Worm (Caenorhabditis elegans): ENCODE measurements around the gene K11H3.3.

K11H3.3 gene

ce11 chrIII:9851547-9851946 lies at the start of gene K11H3.3:
Gene K11H3.3, plus strand, starts transcription at chrIII:9851854.
- TF ChIP-seq nhr-28 (tag; optimal IDR thresholded peaks at IDR 0.05) (no peak), mls-2 (tag; optimal IDR thresholded peaks at IDR 0.05) (no peak), mab-5 (tag; optimal IDR thresholded peaks at IDR 0.05) (no peak), ceh-83 (GFP tag; optimal IDR thresholded peaks at IDR 0.05) (no peak), nhr-76 (tag; optimal IDR thresholded peaks at IDR 0.05) (no peak), unc-120 (tag; optimal IDR thresholded peaks at IDR 0.05; ENCODE audit: poor library complexity, severe bottlenecking) (no peak), snpc-4 (tag; optimal IDR thresholded peaks at IDR 0.05) (no peak), unc-39 (tag; optimal IDR thresholded peaks at IDR 0.05) (no peak), pha-4 (tag; optimal IDR thresholded peaks at IDR 0.05) (no peak), blmp-1 (tag; optimal IDR thresholded peaks at IDR 0.05) (no peak), mep-1 (tag; optimal IDR thresholded peaks at IDR 0.05) (no peak), ztf-11 (tag; optimal IDR thresholded peaks at IDR 0.05) (no peak), drap-1 (GFP tag; optimal IDR thresholded peaks at IDR 0.05) (no peak)

ce11 chrIII:9802045-9802444 lies 49.6 kb upstream of the K11H3.3 start:
- no peak for TF ChIP-seq ztf-11 (tag; optimal IDR thresholded peaks at IDR 0.05)
- no peak for TF ChIP-seq lsy-2 (tag; optimal IDR thresholded peaks at IDR 0.05)
- TF ChIP-seq unc-120 (tag; optimal IDR thresholded peaks at IDR 0.05; ENCODE audit: poor library complexity, severe bottlenecking), result no peak
- TF ChIP-seq pha-4 (tag; optimal IDR thresholded peaks at IDR 0.05), result no peak
- TF ChIP-seq blmp-1 (tag; optimal IDR thresholded peaks at IDR 0.05), result no peak
- TF ChIP-seq nhr-2 (tag; optimal IDR thresholded peaks at IDR 0.05), result no peak
- no peak for TF ChIP-seq unc-62 (GFP tag; optimal IDR thresholded peaks at IDR 0.05)
- TF ChIP-seq ceh-43 (GFP tag; optimal IDR thresholded peaks at IDR 0.05), result no peak
- no peak for TF ChIP-seq mls-2 (tag; optimal IDR thresholded peaks at IDR 0.05)
- no peak for TF ChIP-seq mep-1 (tag; optimal IDR thresholded peaks at IDR 0.05)
- no peak for TF ChIP-seq M03D4.4 (tag; optimal IDR thresholded peaks at IDR 0.05)
- TF ChIP-seq nhr-237 (tag; optimal IDR thresholded peaks at IDR 0.05), result no peak
- TF ChIP-seq mab-5 (tag; optimal IDR thresholded peaks at IDR 0.05), result no peak
- TF ChIP-seq lin-13 (tag; optimal IDR thresholded peaks at IDR 0.05), result no peak
- TF ChIP-seq bed-3 (GFP tag; optimal IDR thresholded peaks at IDR 0.05), result no peak
- TF ChIP-seq snpc-4 (tag; optimal IDR thresholded peaks at IDR 0.05), result no peak
- no peak for TF ChIP-seq elt-3 (tag; optimal IDR thresholded peaks at IDR 0.05)

ce11 chrIII:9804997-9805610 lies 46.5 kb upstream of the K11H3.3 start, which contains the start of gene riok-3:
Gene riok-3, minus strand, starts transcription at chrIII:9805011.
- no peak for TF ChIP-seq drap-1 (GFP tag; optimal IDR thresholded peaks at IDR 0.05)
- no peak for TF ChIP-seq hlh-1 (tag; optimal IDR thresholded peaks at IDR 0.05)
- no peak for TF ChIP-seq lsy-2 (tag; optimal IDR thresholded peaks at IDR 0.05)
- TF ChIP-seq elt-3 (tag; optimal IDR thresholded peaks at IDR 0.05), result no peak
- no peak for TF ChIP-seq blmp-1 (tag; optimal IDR thresholded peaks at IDR 0.05)
- TF ChIP-seq mep-1 (tag; optimal IDR thresholded peaks at IDR 0.05), result no peak
- TF ChIP-seq nhr-2 (tag; optimal IDR thresholded peaks at IDR 0.05), result peak; percentile 55
- TF ChIP-seq nhr-76 (tag; optimal IDR thresholded peaks at IDR 0.05), result no peak
- no peak for TF ChIP-seq ceh-43 (GFP tag; optimal IDR thresholded peaks at IDR 0.05)
- TF ChIP-seq ceh-83 (GFP tag; optimal IDR thresholded peaks at IDR 0.05), result no peak
- TF ChIP-seq nhr-12 (tag; optimal IDR thresholded peaks at IDR 0.05), result no peak
- TF ChIP-seq nhr-28 (tag; optimal IDR thresholded peaks at IDR 0.05), result no peak
- TF ChIP-seq cnd-1 (tag; optimal IDR thresholded peaks at IDR 0.05), result no peak
- no peak for TF ChIP-seq unc-39 (tag; optimal IDR thresholded peaks at IDR 0.05)
- no peak for TF ChIP-seq bed-3 (GFP tag; optimal IDR thresholded peaks at IDR 0.05)
- peak; percentile 29 for TF ChIP-seq ham-2 (GFP tag; optimal IDR thresholded peaks at IDR 0.05)

- TF ChIP-seq ces-1 (GFP tag; optimal IDR thresholded peaks at IDR 0.05), result no peak
Observed at ce11 chrIII:9806968-9807559, 44.6 kb upstream of the K11H3.3 start, which contains the start of gene ZK632.4. Gene ZK632.4, minus strand, starts transcription at chrIII:9807454.

DNA sequence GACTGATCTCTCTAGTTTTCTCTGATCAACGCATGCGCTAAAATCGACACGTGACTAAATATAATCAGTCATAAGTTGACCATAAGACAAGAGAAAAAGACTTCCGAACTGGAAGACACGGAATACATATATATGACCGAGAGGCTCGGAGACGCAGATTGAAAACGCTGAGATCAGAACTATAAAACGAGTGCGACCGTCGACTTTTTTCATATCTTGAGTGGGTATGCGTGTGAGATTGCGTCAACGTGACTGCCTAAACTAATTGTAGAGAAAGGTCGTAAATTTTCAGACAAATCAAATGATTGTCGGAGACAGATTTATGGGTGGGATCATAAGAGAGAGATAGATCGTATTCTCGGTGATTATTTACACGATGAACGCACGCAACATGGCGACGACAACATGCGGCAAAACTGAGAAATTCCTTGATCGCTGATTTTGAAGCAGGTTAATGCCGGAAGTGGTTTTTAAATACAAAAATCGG lies 44.1 kb upstream of the K11H3.3 start:
- TF ChIP-seq unc-62 (GFP tag; optimal IDR thresholded peaks at IDR 0.05), result peak; percentile 4
- no peak for TF ChIP-seq mab-5 (tag; optimal IDR thresholded peaks at IDR 0.05)

ce11 chrIII:9808179-9808578 lies 43.5 kb upstream of the K11H3.3 start, which contains the start of gene gtap-2:
Gene gtap-2, plus strand, starts transcription at chrIII:9808544.
- no peak for TF ChIP-seq bed-3 (GFP tag; optimal IDR thresholded peaks at IDR 0.05)
- no peak for TF ChIP-seq pha-4 (tag; optimal IDR thresholded peaks at IDR 0.05)
- TF ChIP-seq lin-13 (tag; optimal IDR thresholded peaks at IDR 0.05), result no peak
- TF ChIP-seq sptf-1 (tag; optimal IDR thresholded peaks at IDR 0.05), result no peak
- TF ChIP-seq nhr-28 (tag; optimal IDR thresholded peaks at IDR 0.05), result no peak
- TF ChIP-seq ces-1 (GFP tag; optimal IDR thresholded peaks at IDR 0.05), result peak; percentile 72
- TF ChIP-seq unc-39 (tag; optimal IDR thresholded peaks at IDR 0.05), result no peak
- no peak for TF ChIP-seq ceh-39 (tag; optimal IDR thresholded peaks at IDR 0.05)
- TF ChIP-seq ceh-43 (GFP tag; optimal IDR thresholded peaks at IDR 0.05), result no peak
- no peak for TF ChIP-seq drap-1 (GFP tag; optimal IDR thresholded peaks at IDR 0.05)
- TF ChIP-seq flh-1 (GFP tag; optimal IDR thresholded peaks at IDR 0.05), result no peak
- TF ChIP-seq nhr-76 (tag; optimal IDR thresholded peaks at IDR 0.05), result no peak
- peak; percentile 35 for TF ChIP-seq lsy-2 (tag; optimal IDR thresholded peaks at IDR 0.05)
- no peak for TF ChIP-seq nhr-237 (tag; optimal IDR thresholded peaks at IDR 0.05)

Measured in whole organism, mixed stage, embryonic.